Worm (Caenorhabditis elegans) whole organism, L4 larva: ENCODE results near the gene C05G5.2.

ENCODE experiments used
- D1046.2 ChIP-seq: fragments of 200-800 bp; sonication (Bioruptor generic); IDR thresholded peaks from 2 replicates; pipeline ENCODE4 v1.3.6; 2022; ENCODE audit warnings: missing genetic modification characterization, missing compliant biosample characterization
- F26F4.8 ChIP-seq: fragments of 200-800 bp; sonication (Bioruptor generic); conservative IDR thresholded peaks from 2 replicates; pipeline ENCODE4 v1.3.6; 2022; ENCODE audit warnings: missing genetic modification characterization, missing compliant biosample characterization
- F37D6.2 ChIP-seq: sonication (generic microtip); optimal IDR thresholded peaks from 2 replicates; lab custom pipeline; 2016; ENCODE audit warnings: mild to moderate bottlenecking, missing genetic modification characterization, missing compliant biosample characterization
- F44E2.7 ChIP-seq: fragments of 200-800 bp; sonication (Bioruptor generic); IDR thresholded peaks from 2 replicates; pipeline ENCODE4 v2.1.2; 2022; ENCODE audit warnings: missing genetic modification characterization, missing compliant biosample characterization
- F49E8.2 ChIP-seq: sonication (generic microtip); optimal IDR thresholded peaks from 2 replicates; lab custom pipeline; 2016; ENCODE audit warnings: missing compliant biosample characterization, mild to moderate bottlenecking, missing genetic modification characterization, borderline replicate concordance
- R02D3.7 ChIP-seq: fragments of 150-350 bp; sonication (generic microtip); optimal IDR thresholded peaks from 3 replicates; lab custom pipeline; 2014; ENCODE audit warnings: missing biosample characterization, missing genetic modification characterization
- T26A8.4 ChIP-seq: fragments of 200-800 bp; sonication (Bioruptor generic); IDR thresholded peaks from 2 replicates; pipeline ENCODE4 v1.3.6; 2022; ENCODE audit warnings: missing genetic modification characterization, missing compliant biosample characterization
- Y5F2A.4 ChIP-seq: fragments of 200-800 bp; sonication (Bioruptor generic); optimal IDR thresholded peaks from 2 replicates; lab custom pipeline; 2018; ENCODE audit warnings: mild to moderate bottlenecking, missing genetic modification characterization, missing compliant biosample characterization
- ZK546.5 ChIP-seq, 2 experiments: sonication (generic microtip); optimal IDR thresholded peaks; 2 replicates each; lab custom pipeline; 2017; ENCODE audit warnings: missing biosample characterization in 2 of 2, missing genetic modification characterization in 2 of 2
- aha-1 ChIP-seq: fragments of 150-350 bp; peaks from one replicate; lab custom pipeline; 2014; ENCODE audit warnings: missing biosample characterization, missing genetic modification characterization
- aly-2 ChIP-seq: sonication (generic microtip); optimal IDR thresholded peaks from 2 replicates; lab custom pipeline; 2018; ENCODE audit warnings: missing biosample characterization, missing genetic modification characterization
- ceh-20 ChIP-seq: fragments of 200-800 bp; sonication (Bioruptor generic); IDR thresholded peaks from 2 replicates; pipeline ENCODE4 v1.3.6; 2022; ENCODE audit warnings: missing genetic modification reagents, missing genetic modification characterization, missing compliant biosample characterization
- ceh-28 ChIP-seq: fragments of 150-350 bp; optimal IDR thresholded peaks from 2 replicates; lab custom pipeline; 2014; ENCODE audit warnings: missing biosample characterization, missing genetic modification reagents, missing genetic modification characterization
- ces-1 ChIP-seq: fragments of 150-350 bp; sonication (generic microtip); optimal IDR thresholded peaks from 4 replicates; lab custom pipeline; 2014; ENCODE audit warnings: missing biosample characterization, missing genetic modification reagents, missing genetic modification characterization
- cey-2 ChIP-seq: sonication (generic microtip); optimal IDR thresholded peaks from 3 replicates; lab custom pipeline; 2017; ENCODE audit warnings: missing genetic modification characterization, mild to moderate bottlenecking, missing compliant biosample characterization, antibody characterized with exemption, borderline replicate concordance; ENCODE audit not compliant: insufficient read depth
- ctbp-1 ChIP-seq: fragments of 200-800 bp; sonication (Bioruptor generic); IDR thresholded peaks from 2 replicates; pipeline ENCODE4 v1.3.6; 2022; ENCODE audit warnings: missing genetic modification reagents, missing genetic modification characterization, missing compliant biosample characterization
- daf-16 ChIP-seq, 3 experiments: sonication (generic microtip); optimal IDR thresholded peaks; 2 replicates each; lab custom pipeline; 2016 to 2017; ENCODE audit warnings: missing genetic modification characterization in 3 of 3, missing genetic modification reagents in 3 of 3, mild to moderate bottlenecking in 2 of 3, missing compliant biosample characterization in 2 of 3, missing biosample characterization in 1 of 3, moderate library complexity in 1 of 3
- dmd-6 ChIP-seq: fragments of 200-800 bp; sonication (Bioruptor generic); IDR thresholded peaks from 2 replicates; pipeline ENCODE4 v1.3.6; 2022; ENCODE audit warnings: missing genetic modification reagents, missing genetic modification characterization, missing compliant biosample characterization
- dpl-1 ChIP-seq: fragments of 150-350 bp; optimal IDR thresholded peaks from 2 replicates; lab custom pipeline; 2014; ENCODE audit warnings: missing biosample characterization, missing genetic modification reagents, missing genetic modification characterization
- duxl-1 ChIP-seq: sonication (generic microtip); optimal IDR thresholded peaks from 2 replicates; lab custom pipeline; 2016; ENCODE audit warnings: mild to moderate bottlenecking, missing genetic modification characterization, moderate library complexity, missing compliant biosample characterization; ENCODE audit not compliant: poor library complexity
- fos-1 ChIP-seq: fragments of 150-350 bp; optimal IDR thresholded peaks from 2 replicates; lab custom pipeline; 2014; ENCODE audit warnings: missing biosample characterization, missing genetic modification characterization
- lin-1 ChIP-seq: fragments of 200-800 bp; sonication (Bioruptor generic); IDR thresholded peaks from 2 replicates; pipeline ENCODE4 v1.3.6; 2022; ENCODE audit warnings: missing genetic modification reagents, missing genetic modification characterization, missing compliant biosample characterization
- lin-13 ChIP-seq: fragments of 150-350 bp; optimal IDR thresholded peaks from 2 replicates; lab custom pipeline; 2014; ENCODE audit warnings: missing biosample characterization, missing genetic modification reagents, missing genetic modification characterization
- lin-29 ChIP-seq: fragments of 200-800 bp; sonication (Bioruptor generic); IDR thresholded peaks from 2 replicates; pipeline ENCODE4 v1.3.6; 2022; ENCODE audit warnings: missing genetic modification reagents, missing genetic modification characterization, missing compliant biosample characterization
- lin-38 ChIP-seq: fragments of 200-800 bp; sonication (Bioruptor generic); IDR thresholded peaks from 2 replicates; pipeline ENCODE4 v1.3.6; 2022; ENCODE audit warnings: missing genetic modification reagents, missing genetic modification characterization, missing compliant biosample characterization
- lir-3 ChIP-seq: sonication (generic microtip); optimal IDR thresholded peaks from 2 replicates; lab custom pipeline; 2016; ENCODE audit warnings: mild to moderate bottlenecking, missing genetic modification characterization, missing compliant biosample characterization
- lsy-2 ChIP-seq, 2 experiments: fragments of 150-350 bp in 1 of 2; sonication (generic microtip) in 1 of 2; optimal IDR thresholded peaks; 2 replicates each; lab custom pipeline; 2014 to 2017; ENCODE audit warnings: missing biosample characterization in 2 of 2, missing genetic modification characterization in 2 of 2
- mdl-1 ChIP-seq, 2 experiments: fragments of 150-350 bp in 1 of 2; sonication (generic microtip) in 1 of 2; optimal IDR thresholded peaks; 2 replicates each; lab custom pipeline; 2014 to 2017; ENCODE audit warnings: missing biosample characterization in 2 of 2, missing genetic modification characterization in 2 of 2
- mep-1 ChIP-seq: fragments of 150-350 bp; sonication (generic microtip); optimal IDR thresholded peaks from 3 replicates; lab custom pipeline; 2014; ENCODE audit warnings: missing biosample characterization, missing genetic modification characterization
- mxl-3 ChIP-seq: fragments of 200-800 bp; sonication (Bioruptor generic); optimal IDR thresholded peaks from 2 replicates; lab custom pipeline; 2018; ENCODE audit warnings: mild to moderate bottlenecking, missing genetic modification characterization, missing compliant biosample characterization
- nhr-11 ChIP-seq: fragments of 150-350 bp; optimal IDR thresholded peaks from 2 replicates; lab custom pipeline; 2014; ENCODE audit warnings: missing biosample characterization, missing genetic modification characterization
- nhr-237 ChIP-seq: sonication (generic microtip); optimal IDR thresholded peaks from 2 replicates; lab custom pipeline; 2017; ENCODE audit warnings: missing biosample characterization, missing genetic modification characterization
- nhr-77 ChIP-seq: fragments of 150-350 bp; optimal IDR thresholded peaks from 2 replicates; lab custom pipeline; 2014; ENCODE audit warnings: missing biosample characterization, missing genetic modification characterization
- php-3 ChIP-seq: fragments of 200-800 bp; sonication (Bioruptor generic); IDR thresholded peaks from 2 replicates; pipeline ENCODE4 v1.3.6; 2022; ENCODE audit warnings: missing genetic modification reagents, missing genetic modification characterization, missing compliant biosample characterization
- skn-1 ChIP-seq: fragments of 150-350 bp; optimal IDR thresholded peaks from 2 replicates; lab custom pipeline; 2014; ENCODE audit warnings: missing biosample characterization, missing genetic modification characterization
- snpc-1.2 ChIP-seq: fragments of 200-800 bp; sonication (Bioruptor generic); IDR thresholded peaks from 2 replicates; pipeline ENCODE4 v1.3.6; 2022; ENCODE audit warnings: missing genetic modification reagents, missing genetic modification characterization, missing compliant biosample characterization
- snpc-4 ChIP-seq: fragments of 150-350 bp; optimal IDR thresholded peaks from 2 replicates; lab custom pipeline; 2014; ENCODE audit warnings: missing biosample characterization, missing genetic modification characterization
- unc-39 ChIP-seq: sonication (generic microtip); optimal IDR thresholded peaks from 2 replicates; lab custom pipeline; 2017; ENCODE audit warnings: missing biosample characterization, missing genetic modification characterization
- unc-62 ChIP-seq, 3 experiments: fragments of 150-350 bp in 1 of 3; sonication (generic microtip); optimal IDR thresholded peaks in 2 of 3; peaks in 1 of 3; 1 replicate in 1 of 3; 2 replicates in 2 of 3; lab custom pipeline; 2014 to 2017; ENCODE audit warnings: missing biosample characterization in 3 of 3, missing genetic modification characterization in 3 of 3, missing genetic modification reagents in 3 of 3, missing genotype in 1 of 3
- zag-1 ChIP-seq: fragments of 150-350 bp; optimal IDR thresholded peaks from 2 replicates; lab custom pipeline; 2014; ENCODE audit warnings: missing biosample characterization, missing genetic modification characterization
- zip-11 ChIP-seq: fragments of 200-800 bp; sonication (Bioruptor generic); IDR thresholded peaks from 2 replicates; pipeline ENCODE4 v1.3.6; 2022; ENCODE audit warnings: missing genetic modification characterization, missing compliant biosample characterization
- zip-2 ChIP-seq: fragments of 150-350 bp; optimal IDR thresholded peaks from 2 replicates; lab custom pipeline; 2014; ENCODE audit warnings: missing biosample characterization, missing genetic modification characterization
- ztf-11 ChIP-seq: fragments of 150-350 bp; optimal IDR thresholded peaks from 2 replicates; lab custom pipeline; 2014; ENCODE audit warnings: missing biosample characterization, missing genetic modification characterization

C05G5.2 gene

DNA sequence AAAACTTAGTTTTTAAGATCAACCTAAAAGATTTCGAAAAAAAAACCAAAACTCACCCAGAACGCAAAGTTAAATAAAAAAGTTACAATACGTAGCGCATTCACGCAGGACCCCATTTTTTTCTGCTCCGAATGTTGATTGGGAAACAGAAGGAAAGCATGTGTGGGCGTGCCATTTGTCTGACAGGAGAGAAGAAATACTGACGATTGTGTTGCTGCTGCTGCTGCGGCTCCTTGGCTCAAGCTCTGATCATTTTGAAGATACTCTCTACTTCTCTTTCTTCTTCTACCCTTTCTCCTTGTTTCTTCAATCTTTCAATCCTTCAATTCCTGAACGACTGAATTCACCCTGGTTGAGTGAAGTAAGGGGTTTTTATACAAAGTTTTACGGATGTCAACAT lies 17.8 kb upstream of the C05G5.2 start, which contains the start of gene tsp-8:
Gene tsp-8 (minus strand): TSS at position 185 of the 400 bp plus-strand sequence.
- TF ChIP-seq lin-13 (no peak), T26A8.4 (GFP tag; lab: Robert Waterston, UW) (no peak), lir-3 (tag; lab: Kevin White, UChicago) (no peak), mep-1 (tag; lab: Kevin White, UChicago) (no peak), nhr-11 (tag; lab: Kevin White, UChicago) (no peak), zag-1 (no peak), ceh-20 (GFP tag; lab: Robert Waterston, UW) (no peak), R02D3.7 (no peak), D1046.2 (GFP tag; lab: Robert Waterston, UW) (no peak), aha-1 (tag; lab: Kevin White, UChicago) (no peak), unc-62 (GFP tag; optimal IDR thresholded peaks at IDR 0.05 in 1 of 2; lab: Kevin White, UChicago) (no peak), unc-62 (tag; optimal IDR thresholded peaks at IDR 0.05; lab: Kevin White, UChicago) (no peak), lin-1 (GFP tag; lab: Robert Waterston, UW) (no peak), F26F4.8 (no peak)

DNA sequence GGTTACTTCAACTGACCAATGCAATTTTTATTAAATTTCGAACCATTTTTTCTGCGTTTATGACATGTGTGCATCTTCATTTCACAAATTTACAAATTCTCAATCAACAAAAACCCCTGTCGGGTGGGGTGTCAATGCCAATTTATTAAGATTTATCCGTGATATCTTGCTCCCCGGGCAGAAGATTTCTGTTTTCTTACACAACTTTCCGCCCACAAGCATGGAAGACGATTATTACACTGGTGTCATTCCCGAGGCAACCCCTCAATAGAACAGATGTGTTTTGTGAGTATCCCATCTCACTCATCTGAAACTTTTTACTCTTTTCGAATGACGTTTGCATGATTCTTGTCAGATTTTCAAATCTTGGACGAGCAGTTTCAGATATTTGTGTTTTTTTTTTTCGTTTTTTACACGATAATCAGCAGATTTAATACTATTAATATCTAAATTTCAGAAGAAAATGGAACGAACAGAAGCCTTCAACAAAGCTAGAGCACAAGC lies 15.2 kb upstream of the C05G5.2 start, which contains the start of gene F33C8.4:
Gene F33C8.4 (plus strand): TSS at position 454 of the 504 bp plus-strand sequence.
- TF ChIP-seq snpc-4 (tag; lab: Kevin White, UChicago): no peak
- TF ChIP-seq zip-11 (GFP tag; lab: Robert Waterston, UW): no peak
- TF ChIP-seq snpc-1.2 (GFP tag; lab: Robert Waterston, UW): no peak
- TF ChIP-seq ztf-11 (tag; lab: Kevin White, UChicago): no peak
- no peak for TF ChIP-seq ceh-28 (tag; lab: Kevin White, UChicago)
- TF ChIP-seq aha-1 (tag; lab: Kevin White, UChicago): peak; percentile 55
- TF ChIP-seq ZK546.5 (tag; optimal IDR thresholded peaks at IDR 0.05; lab: Kevin White, UChicago): no peak
- TF ChIP-seq mxl-3 (GFP tag; lab: Kevin White, UChicago): no peak
- no peak for TF ChIP-seq fos-1 (tag; lab: Kevin White, UChicago)
- peak in 1 of 2 experiments; percentile 50 for TF ChIP-seq daf-16 (GFP tag; optimal IDR thresholded peaks at IDR 0.05; lab: Kevin White, UChicago)
- TF ChIP-seq daf-16 (tag; optimal IDR thresholded peaks at IDR 0.05; lab: Kevin White, UChicago): no peak

DNA sequence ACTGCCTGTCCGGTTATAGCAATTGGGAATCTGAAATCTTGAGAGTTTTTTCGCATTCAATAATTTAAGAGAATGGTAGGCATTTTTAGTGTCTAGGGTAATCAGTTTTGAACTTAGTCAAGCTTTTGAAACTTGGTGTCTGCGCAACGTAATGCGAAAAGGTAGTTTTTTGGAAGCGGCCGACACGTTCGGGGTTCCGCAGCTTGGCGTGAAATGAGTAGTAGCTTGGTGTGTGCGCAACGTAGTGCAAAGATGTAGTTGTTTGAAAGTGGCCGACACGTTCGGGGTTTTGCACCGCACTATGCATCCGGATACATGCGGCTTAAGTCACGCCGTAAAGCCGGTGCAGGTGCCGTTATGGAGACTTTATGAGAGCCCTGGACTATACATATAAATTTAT lies 10.9 kb upstream of the C05G5.2 start:
- no peak for TF ChIP-seq unc-39 (tag; lab: Kevin White, UChicago)
- TF ChIP-seq snpc-4 (tag; lab: Kevin White, UChicago): peak; percentile 5

DNA sequence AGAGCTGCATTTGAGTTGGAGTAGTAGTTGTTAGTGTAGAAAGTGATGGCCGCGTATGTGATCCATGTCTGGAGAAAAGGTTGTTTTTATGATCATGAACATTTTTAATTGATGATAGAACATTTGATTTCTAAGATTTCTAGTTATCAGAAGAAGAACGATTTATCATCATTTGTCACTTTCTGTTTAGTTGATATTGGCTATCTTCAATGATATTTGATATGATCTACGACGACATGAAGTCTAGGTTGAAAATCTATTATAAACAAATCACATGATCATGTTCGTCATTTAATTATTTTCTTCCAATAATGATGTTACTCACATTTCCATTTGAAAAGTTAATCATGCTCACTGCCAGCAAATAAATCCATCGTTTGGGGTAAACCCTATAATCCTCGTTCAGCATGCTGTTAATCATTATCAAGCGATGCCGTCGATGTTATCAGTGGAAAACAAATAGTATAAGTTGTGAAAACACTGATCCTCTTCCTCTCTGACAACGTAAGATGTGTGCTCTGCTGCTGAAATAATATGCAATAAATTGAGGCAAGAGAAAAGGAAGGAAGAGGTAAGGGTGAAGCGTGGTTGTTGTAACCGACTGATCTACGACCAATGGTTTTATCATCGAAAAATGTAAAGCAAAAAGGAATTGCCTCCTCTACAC lies 10.0 kb upstream of the C05G5.2 start:
- TF ChIP-seq mdl-1 (tag; optimal IDR thresholded peaks at IDR 0.05; lab: Kevin White, UChicago) (peak in 1 of 2 experiments; percentile 5), mep-1 (tag; lab: Kevin White, UChicago) (no peak), aly-2 (tag; lab: Kevin White, UChicago) (no peak), zip-2 (no peak), fos-1 (tag; lab: Kevin White, UChicago) (no peak), dmd-6 (GFP tag; lab: Robert Waterston, UW) (peak; percentile 13; the same call in 1 of the 2 replicates), nhr-77 (tag; lab: Kevin White, UChicago) (no peak), F49E8.2 (tag; lab: Kevin White, UChicago) (no peak), F37D6.2 (no peak), lin-29 (no peak), php-3 (no peak), cey-2 (tag; lab: Kevin White, UChicago) (no peak), nhr-11 (tag; lab: Kevin White, UChicago) (no peak), duxl-1 (tag; lab: Kevin White, UChicago) (no peak), Y5F2A.4 (no peak), dpl-1 (no peak), unc-39 (tag; lab: Kevin White, UChicago) (no peak), nhr-237 (tag; lab: Kevin White, UChicago) (no peak), lsy-2 (tag; optimal IDR thresholded peaks at IDR 0.05; lab: Kevin White, UChicago) (no peak), ces-1 (GFP tag; lab: Kevin White, UChicago) (no peak), lin-38 (GFP tag; lab: Robert Waterston, UW) (no peak), skn-1 (tag; lab: Kevin White, UChicago) (no peak), F44E2.7 (GFP tag; lab: Robert Waterston, UW) (0 out of 2 replicates have a peak, but pooled peaks have one; percentile 14), lin-13 (no peak), ctbp-1 (GFP tag; lab: Robert Waterston, UW) (no peak)
